Worm (Caenorhabditis elegans) whole organism, young adult: ENCODE results near the gene ZK1290.11.

Experiments
- B0019.2 ChIP-seq: fragments of 200-800 bp; sonication (Bioruptor generic); conservative IDR thresholded peaks from 2 replicates; pipeline ENCODE4 v1.3.6; 2022; ENCODE audit warnings: missing genetic modification reagents, missing genetic modification characterization, missing compliant biosample characterization
- B0035.1 ChIP-seq: sonication (generic microtip); optimal IDR thresholded peaks from 2 replicates; lab custom pipeline; 2016; ENCODE audit warnings: missing genetic modification characterization, mild to moderate bottlenecking, missing compliant biosample characterization, missing genotype, missing genetic modification reagents
- F10E7.11 ChIP-seq: sonication (generic microtip); optimal IDR thresholded peaks from 2 replicates; lab custom pipeline; 2017; ENCODE audit warnings: mild to moderate bottlenecking, missing genetic modification characterization, moderate library complexity, missing compliant biosample characterization
- F22D6.2 ChIP-seq: sonication (generic microtip); optimal IDR thresholded peaks from 2 replicates; lab custom pipeline; 2016; ENCODE audit warnings: mild to moderate bottlenecking, missing genetic modification characterization, missing compliant biosample characterization
- F23B12.7 ChIP-seq: sonication (generic microtip); optimal IDR thresholded peaks from 2 replicates; lab custom pipeline; 2017; ENCODE audit warnings: missing genetic modification characterization, mild to moderate bottlenecking, missing compliant biosample characterization, antibody characterized with exemption, moderate library complexity; ENCODE audit not compliant: insufficient read depth
- F37B4.10 ChIP-seq: fragments of 200-800 bp; sonication (Bioruptor generic); IDR thresholded peaks from 2 replicates; pipeline ENCODE4 v1.3.6; 2022; ENCODE audit warnings: missing genetic modification characterization, missing compliant biosample characterization
- Y67H2A.10 ChIP-seq: fragments of 200-800 bp; sonication (Bioruptor generic); conservative IDR thresholded peaks from 2 replicates; pipeline ENCODE4 v1.3.6; 2022; ENCODE audit warnings: missing genetic modification reagents, missing genetic modification characterization, missing compliant biosample characterization
- atf-7 ChIP-seq: sonication (generic microtip); optimal IDR thresholded peaks from 2 replicates; lab custom pipeline; 2017; ENCODE audit warnings: mild to moderate bottlenecking, missing genetic modification characterization, missing compliant biosample characterization
- attf-6 ChIP-seq: fragments of 200-800 bp; sonication (Bioruptor generic); IDR thresholded peaks from 2 replicates; pipeline ENCODE4 v1.3.6; 2022; ENCODE audit warnings: missing genetic modification reagents, missing genetic modification characterization, missing compliant biosample characterization
- bed-1 ChIP-seq: fragments of 200-800 bp; sonication (Bioruptor generic); IDR thresholded peaks from 2 replicates; pipeline ENCODE4 v1.3.6; 2022; ENCODE audit warnings: missing genetic modification reagents, missing genetic modification characterization, missing compliant biosample characterization
- ceh-27 ChIP-seq: fragments of 200-800 bp; sonication (Bioruptor generic); optimal IDR thresholded peaks from 2 replicates; lab custom pipeline; 2018; ENCODE audit warnings: mild to moderate bottlenecking, missing genetic modification characterization, moderate library complexity, missing compliant biosample characterization
- ceh-58 ChIP-seq: fragments of 200-800 bp; sonication (Bioruptor generic); IDR thresholded peaks from 2 replicates; pipeline ENCODE4 v1.3.6; 2022; ENCODE audit warnings: missing genetic modification characterization, missing compliant biosample characterization
- ceh-91 ChIP-seq: fragments of 200-800 bp; sonication (Bioruptor generic); IDR thresholded peaks from 2 replicates; pipeline ENCODE4 v1.3.6; 2022; ENCODE audit warnings: missing genetic modification reagents, missing genetic modification characterization, missing compliant biosample characterization
- chd-7 ChIP-seq: sonication (generic microtip); optimal IDR thresholded peaks from 2 replicates; lab custom pipeline; 2016; ENCODE audit warnings: mild to moderate bottlenecking, missing genetic modification characterization, moderate library complexity, missing compliant biosample characterization
- egl-18 ChIP-seq: fragments of 200-800 bp; sonication (Bioruptor generic); IDR thresholded peaks from 2 replicates; pipeline ENCODE4 v1.3.6; 2022; ENCODE audit warnings: missing genetic modification reagents, missing genetic modification characterization, missing compliant biosample characterization
- ets-4 ChIP-seq: fragments of 200-800 bp; sonication (Bioruptor generic); optimal IDR thresholded peaks from 2 replicates; lab custom pipeline; 2018; ENCODE audit warnings: mild to moderate bottlenecking, missing genetic modification characterization, missing compliant biosample characterization
- fkh-3 ChIP-seq: sonication (generic microtip); optimal IDR thresholded peaks from 2 replicates; lab custom pipeline; 2016; ENCODE audit warnings: mild to moderate bottlenecking, missing genetic modification characterization, missing compliant biosample characterization
- hlh-26 ChIP-seq: fragments of 200-800 bp; sonication (Bioruptor generic); conservative IDR thresholded peaks from 2 replicates; pipeline ENCODE4 v1.3.6; 2022; ENCODE audit warnings: missing genetic modification reagents, missing genetic modification characterization, missing compliant biosample characterization
- let-526 ChIP-seq: fragments of 200-800 bp; sonication (Bioruptor generic); IDR thresholded peaks from 2 replicates; pipeline ENCODE4 v1.3.6; 2022; ENCODE audit warnings: missing genetic modification reagents, missing genetic modification characterization, missing compliant biosample characterization
- let-607 ChIP-seq, 2 experiments: fragments of 200-800 bp in 1 of 2; sonication (Bioruptor generic) in 1 of 2; sonication (generic microtip) in 1 of 2; optimal IDR thresholded peaks; 2 replicates each; lab custom pipeline; 2016 to 2018; ENCODE audit warnings: mild to moderate bottlenecking in 2 of 2, missing compliant biosample characterization in 2 of 2, missing genetic modification characterization in 2 of 2, moderate library complexity in 2 of 2, missing genotype in 1 of 2
- lin-54 ChIP-seq: fragments of 200-800 bp; sonication (Bioruptor generic); optimal IDR thresholded peaks from 2 replicates; lab custom pipeline; 2018; ENCODE audit warnings: mild to moderate bottlenecking, missing genetic modification characterization, missing compliant biosample characterization
- lir-1 ChIP-seq: fragments of 200-800 bp; sonication (Bioruptor generic); conservative IDR thresholded peaks from 2 replicates; pipeline ENCODE4 v1.3.6; 2022; ENCODE audit warnings: missing genetic modification reagents, missing genetic modification characterization, missing compliant biosample characterization
- lsl-1 ChIP-seq: fragments of 200-800 bp; sonication (Bioruptor generic); optimal IDR thresholded peaks from 2 replicates; lab custom pipeline; 2018; ENCODE audit warnings: mild to moderate bottlenecking, missing genetic modification characterization, moderate library complexity, missing compliant biosample characterization
- lsy-27 ChIP-seq: sonication (generic microtip); optimal IDR thresholded peaks from 2 replicates; lab custom pipeline; 2017; ENCODE audit warnings: missing genetic modification characterization, mild to moderate bottlenecking, missing compliant biosample characterization, antibody characterized with exemption, missing genotype, borderline replicate concordance; ENCODE audit not compliant: insufficient read depth
- madf-8 ChIP-seq: fragments of 200-800 bp; sonication (Bioruptor generic); conservative IDR thresholded peaks from 2 replicates; pipeline ENCODE4 v1.3.6; 2022; ENCODE audit warnings: missing genetic modification reagents, missing genetic modification characterization, missing compliant biosample characterization
- mes-4 ChIP-seq: sonication (generic microtip); optimal IDR thresholded peaks from 2 replicates; lab custom pipeline; 2016; ENCODE audit warnings: missing genotype, missing genetic modification characterization, missing compliant biosample characterization
- nfya-2 ChIP-seq: fragments of 200-800 bp; sonication (Bioruptor generic); IDR thresholded peaks from 2 replicates; pipeline ENCODE4 v1.3.6; 2022; ENCODE audit warnings: missing genetic modification reagents, missing genetic modification characterization, missing compliant biosample characterization
- nhr-179 ChIP-seq: sonication (generic microtip); optimal IDR thresholded peaks from 2 replicates; lab custom pipeline; 2016; ENCODE audit warnings: mild to moderate bottlenecking, missing genetic modification characterization, missing compliant biosample characterization
- pbrm-1 ChIP-seq: fragments of 200-800 bp; sonication (Bioruptor generic); IDR thresholded peaks from 2 replicates; pipeline ENCODE4 v1.3.6; 2022; ENCODE audit warnings: missing genetic modification reagents, missing genetic modification characterization, missing compliant biosample characterization
- rec-8 ChIP-seq, 2 experiments: sonication (generic microtip); optimal IDR thresholded peaks; 2 replicates each; lab custom pipeline; 2016; ENCODE audit warnings: mild to moderate bottlenecking in 2 of 2, missing genetic modification characterization in 2 of 2, missing genetic modification reagents in 2 of 2, missing genotype in 2 of 2, missing biosample characterization in 1 of 2, missing compliant biosample characterization in 1 of 2, moderate library complexity in 1 of 2
- sea-2 ChIP-seq: fragments of 200-800 bp; sonication (Bioruptor generic); IDR thresholded peaks from 2 replicates; pipeline ENCODE4 v1.3.6; 2022; ENCODE audit warnings: missing genetic modification characterization, missing compliant biosample characterization
- snpc-3.4 ChIP-seq: sonication (generic microtip); optimal IDR thresholded peaks from 2 replicates; lab custom pipeline; 2017; ENCODE audit warnings: missing genetic modification characterization, mild to moderate bottlenecking, missing compliant biosample characterization, antibody characterized with exemption, moderate library complexity, missing genotype, missing genetic modification reagents
- unc-62 ChIP-seq: fragments of 150-350 bp; optimal IDR thresholded peaks from 2 replicates; lab custom pipeline; 2014; ENCODE audit warnings: missing biosample characterization, missing genetic modification reagents, missing genetic modification characterization
- zfh-2 ChIP-seq: fragments of 200-800 bp; sonication (Bioruptor generic); conservative IDR thresholded peaks from 2 replicates; pipeline ENCODE4 v1.3.6; 2022; ENCODE audit warnings: missing genetic modification reagents, missing genetic modification characterization, missing compliant biosample characterization
- ztf-28 ChIP-seq: fragments of 200-800 bp; sonication (Bioruptor generic); IDR thresholded peaks from 2 replicates; pipeline ENCODE4 v1.3.6; 2022; ENCODE audit warnings: missing genetic modification reagents, missing genetic modification characterization, missing compliant biosample characterization

Gene ZK1290.11

ce11 chrII:7547269-7547668 is 14.1 kb downstream of the ZK1290.11 start:
- no peak for TF ChIP-seq ceh-91
- TF ChIP-seq F10E7.11 (tag; lab: Kevin White, UChicago) = no peak
- TF ChIP-seq nhr-179 (tag; lab: Kevin White, UChicago) = no peak
- no peak for TF ChIP-seq pbrm-1 (GFP tag; lab: Robert Waterston, UW)
- TF ChIP-seq sea-2 (GFP tag; lab: Robert Waterston, UW) = no peak
- TF ChIP-seq Y67H2A.10 = no peak
- TF ChIP-seq lsy-27 (tag; lab: Kevin White, UChicago) = no peak
- TF ChIP-seq madf-8 (GFP tag; lab: Robert Waterston, UW) = no peak
- no peak for TF ChIP-seq fkh-3
- no peak for TF ChIP-seq ceh-27 (GFP tag; lab: Kevin White, UChicago)
- no peak for TF ChIP-seq nfya-2 (GFP tag; lab: Robert Waterston, UW)
- no peak for TF ChIP-seq F23B12.7 (tag; lab: Kevin White, UChicago)
- TF ChIP-seq ztf-28 (GFP tag; lab: Robert Waterston, UW) = no peak
- no peak for TF ChIP-seq mes-4 (tag; lab: Kevin White, UChicago)
- TF ChIP-seq bed-1 (GFP tag; lab: Robert Waterston, UW) = no peak
- TF ChIP-seq atf-7 (tag; lab: Kevin White, UChicago) = no peak
- no peak for TF ChIP-seq F22D6.2
- TF ChIP-seq hlh-26 (GFP tag; lab: Robert Waterston, UW) = no peak
- TF ChIP-seq let-526 (GFP tag; lab: Robert Waterston, UW) = no peak
- TF ChIP-seq ceh-58 (GFP tag; lab: Robert Waterston, UW) = no peak

- TF ChIP-seq F22D6.2 (no peak), snpc-3.4 (tag; lab: Kevin White, UChicago) (no peak), atf-7 (tag; lab: Kevin White, UChicago) (no peak), B0019.2 (GFP tag; lab: Robert Waterston, UW) (no peak), egl-18 (GFP tag; lab: Robert Waterston, UW) (no peak), attf-6 (GFP tag; lab: Robert Waterston, UW) (no peak), lsl-1 (GFP tag; lab: Kevin White, UChicago) (no peak), let-607 (tag; optimal IDR thresholded peaks at IDR 0.05; lab: Kevin White, UChicago) (no peak), ets-4 (GFP tag; lab: Kevin White, UChicago) (no peak), unc-62 (GFP tag; lab: Kevin White, UChicago) (no peak), B0035.1 (tag; lab: Kevin White, UChicago) (no peak), F37B4.10 (GFP tag; lab: Robert Waterston, UW) (no peak)
- TF ChIP-seq, all 124 proteins: peak for 0
Observed at ce11 chrII:7545364-7545763, 16.0 kb downstream of the ZK1290.11 start.

ce11 chrII:7544782-7545181 is 16.6 kb downstream of the ZK1290.11 start:
- TF ChIP-seq zfh-2 (peak; percentile 64; the same call in 1 of the 2 replicates), rec-8 (tag; optimal IDR thresholded peaks at IDR 0.05; lab: Kevin White, UChicago) (no peak)

- TF ChIP-seq lin-54 (GFP tag; lab: Kevin White, UChicago) (no peak), chd-7 (no peak), let-526 (GFP tag; lab: Robert Waterston, UW) (no peak), lir-1 (GFP tag; lab: Robert Waterston, UW) (no peak)
Observed at ce11 chrII:7543808-7544207, 17.6 kb downstream of the ZK1290.11 start, which contains the start of gene rol-8. Gene rol-8, plus strand, starts transcription at chrII:7544108.
